Worm (Caenorhabditis elegans) whole organism, young adult: ENCODE measurements around the gene T06A10.106.
"Not testable (repeated sequence)": the region's sequence is repeated elsewhere in the genome, so short reads cannot be mapped to it uniquely, and the experiment has no call there.

ENCODE experiments used
- B0336.3 ChIP-seq: fragments of 200-800 bp; sonication (Bioruptor generic); IDR thresholded peaks from 2 replicates; pipeline ENCODE4 v1.3.6; 2022; ENCODE audit warnings: missing genetic modification characterization, missing compliant biosample characterization
- C06A6.2 ChIP-seq: fragments of 200-800 bp; sonication (Bioruptor generic); conservative IDR thresholded peaks from 2 replicates; pipeline ENCODE4 v1.3.6; 2022; ENCODE audit warnings: missing genetic modification characterization, missing compliant biosample characterization
- C17E4.6 ChIP-seq: fragments of 200-800 bp; sonication (Bioruptor generic); IDR thresholded peaks from 2 replicates; pipeline ENCODE4 v1.3.6; 2022; ENCODE audit warnings: missing genetic modification reagents, missing genetic modification characterization, missing compliant biosample characterization
- D2030.7 ChIP-seq: fragments of 200-800 bp; sonication (Bioruptor generic); IDR thresholded peaks from 2 replicates; pipeline ENCODE4 v1.3.6; 2022; ENCODE audit warnings: missing genetic modification reagents, missing genetic modification characterization, missing compliant biosample characterization
- F33H1.4 ChIP-seq: fragments of 200-800 bp; sonication (Bioruptor generic); IDR thresholded peaks from 2 replicates; pipeline ENCODE4 v1.3.6; 2022; ENCODE audit warnings: missing genetic modification reagents, missing genetic modification characterization, missing compliant biosample characterization
- K11D2.4 ChIP-seq: fragments of 200-800 bp; sonication (Bioruptor generic); IDR thresholded peaks from 2 replicates; pipeline ENCODE4 v1.3.6; 2022; ENCODE audit warnings: missing genetic modification reagents, missing genetic modification characterization, missing compliant biosample characterization
- K12H6.12 ChIP-seq: fragments of 200-800 bp; sonication (Bioruptor generic); optimal IDR thresholded peaks from 2 replicates; lab custom pipeline; 2018; ENCODE audit warnings: mild to moderate bottlenecking, missing genetic modification characterization, missing compliant biosample characterization
- Y53F4B.3 ChIP-seq: fragments of 200-800 bp; sonication (Bioruptor generic); IDR thresholded peaks from 2 replicates; pipeline ENCODE4 v1.3.6; 2022; ENCODE audit warnings: missing genetic modification reagents, missing genetic modification characterization, missing compliant biosample characterization
- Y53G8AR.9 ChIP-seq: fragments of 200-800 bp; sonication (Bioruptor generic); conservative IDR thresholded peaks from 2 replicates; pipeline ENCODE4 v1.3.6; 2022; ENCODE audit warnings: missing genetic modification reagents, missing genetic modification characterization, missing compliant biosample characterization
- Y95B8A.8 ChIP-seq: fragments of 200-800 bp; sonication (Bioruptor generic); IDR thresholded peaks from 2 replicates; pipeline ENCODE4 v1.3.6; 2022; ENCODE audit warnings: missing genetic modification reagents, missing genetic modification characterization, missing compliant biosample characterization
- aptf-2 ChIP-seq: fragments of 200-800 bp; sonication (Bioruptor generic); conservative IDR thresholded peaks from 2 replicates; pipeline ENCODE4 v1.3.6; 2022; ENCODE audit warnings: missing genetic modification reagents, missing genetic modification characterization, missing compliant biosample characterization
- attf-3 ChIP-seq: fragments of 200-800 bp; sonication (Bioruptor generic); conservative IDR thresholded peaks from 2 replicates; pipeline ENCODE4 v1.3.6; 2022; ENCODE audit warnings: missing genetic modification reagents, missing genetic modification characterization, missing compliant biosample characterization
- attf-6 ChIP-seq: fragments of 200-800 bp; sonication (Bioruptor generic); IDR thresholded peaks from 2 replicates; pipeline ENCODE4 v1.3.6; 2022; ENCODE audit warnings: missing genetic modification reagents, missing genetic modification characterization, missing compliant biosample characterization
- cebp-1 ChIP-seq, 2 experiments: fragments of 200-800 bp in 1 of 2; sonication (Bioruptor generic) in 1 of 2; sonication (generic microtip) in 1 of 2; IDR thresholded peaks in 1 of 2; optimal IDR thresholded peaks in 1 of 2; 2 replicates each; pipeline versions ENCODE4 v1.3.6 to Lab custom; 2017 to 2022; ENCODE audit warnings: missing compliant biosample characterization in 2 of 2, missing genetic modification characterization in 2 of 2, mild to moderate bottlenecking in 1 of 2, missing genetic modification reagents in 1 of 2, moderate library complexity in 1 of 2
- cebp-2 ChIP-seq: fragments of 200-800 bp; sonication (Bioruptor generic); IDR thresholded peaks from 2 replicates; pipeline ENCODE4 v1.3.6; 2022; ENCODE audit warnings: missing genetic modification characterization, missing compliant biosample characterization
- ceh-91 ChIP-seq: fragments of 200-800 bp; sonication (Bioruptor generic); IDR thresholded peaks from 2 replicates; pipeline ENCODE4 v1.3.6; 2022; ENCODE audit warnings: missing genetic modification reagents, missing genetic modification characterization, missing compliant biosample characterization
- dpl-1 ChIP-seq: fragments of 150-350 bp; optimal IDR thresholded peaks from 2 replicates; lab custom pipeline; 2014; ENCODE audit warnings: missing biosample characterization, missing genetic modification reagents, missing genetic modification characterization
- egl-44 ChIP-seq: fragments of 200-800 bp; sonication (Bioruptor generic); IDR thresholded peaks from 2 replicates; pipeline ENCODE4 v1.3.6; 2022; ENCODE audit warnings: missing genetic modification reagents, missing genetic modification characterization, missing compliant biosample characterization
- egrh-3 ChIP-seq: fragments of 200-800 bp; sonication (Bioruptor generic); IDR thresholded peaks from 2 replicates; pipeline ENCODE4 v1.3.6; 2022; ENCODE audit warnings: missing genetic modification reagents, missing genetic modification characterization, missing compliant biosample characterization
- ekl-4 ChIP-seq: fragments of 200-800 bp; sonication (Bioruptor generic); IDR thresholded peaks from 2 replicates; pipeline ENCODE4 v1.3.6; 2022; ENCODE audit warnings: missing genetic modification reagents, missing genetic modification characterization, missing compliant biosample characterization
- hmg-1.2 ChIP-seq: fragments of 200-800 bp; sonication (Bioruptor generic); IDR thresholded peaks from 2 replicates; pipeline ENCODE4 v1.3.6; 2022; ENCODE audit warnings: missing genetic modification reagents, missing genetic modification characterization, missing compliant biosample characterization
- hmg-20 ChIP-seq: fragments of 200-800 bp; sonication (Bioruptor generic); IDR thresholded peaks from 2 replicates; pipeline ENCODE4 v1.3.6; 2022; ENCODE audit warnings: missing genetic modification reagents, missing genetic modification characterization, missing compliant biosample characterization
- hsf-1 ChIP-seq: fragments of 200-800 bp; sonication (Bioruptor generic); IDR thresholded peaks from 2 replicates; pipeline ENCODE4 v1.3.6; 2022; ENCODE audit warnings: missing genetic modification reagents, missing genetic modification characterization, missing compliant biosample characterization
- lag-1 ChIP-seq: fragments of 200-800 bp; sonication (Bioruptor generic); IDR thresholded peaks from 2 replicates; pipeline ENCODE4 v1.3.6; 2022; ENCODE audit warnings: missing genetic modification reagents, missing genetic modification characterization, missing compliant biosample characterization
- let-607 ChIP-seq, 2 experiments: fragments of 200-800 bp in 1 of 2; sonication (Bioruptor generic) in 1 of 2; sonication (generic microtip) in 1 of 2; optimal IDR thresholded peaks; 2 replicates each; lab custom pipeline; 2016 to 2018; ENCODE audit warnings: mild to moderate bottlenecking in 2 of 2, missing compliant biosample characterization in 2 of 2, missing genetic modification characterization in 2 of 2, moderate library complexity in 2 of 2, missing genotype in 1 of 2
- lin-26 ChIP-seq: fragments of 200-800 bp; sonication (Bioruptor generic); IDR thresholded peaks from 2 replicates; pipeline ENCODE4 v1.3.6; 2022; ENCODE audit warnings: missing genetic modification reagents, missing genetic modification characterization, missing compliant biosample characterization
- lin-54 ChIP-seq: fragments of 200-800 bp; sonication (Bioruptor generic); optimal IDR thresholded peaks from 2 replicates; lab custom pipeline; 2018; ENCODE audit warnings: mild to moderate bottlenecking, missing genetic modification characterization, missing compliant biosample characterization
- lir-1 ChIP-seq: fragments of 200-800 bp; sonication (Bioruptor generic); conservative IDR thresholded peaks from 2 replicates; pipeline ENCODE4 v1.3.6; 2022; ENCODE audit warnings: missing genetic modification reagents, missing genetic modification characterization, missing compliant biosample characterization
- madf-6 ChIP-seq: fragments of 200-800 bp; sonication (Bioruptor generic); IDR thresholded peaks from 2 replicates; pipeline ENCODE4 v1.3.6; 2022; ENCODE audit warnings: missing genetic modification reagents, missing genetic modification characterization, missing compliant biosample characterization
- madf-8 ChIP-seq: fragments of 200-800 bp; sonication (Bioruptor generic); conservative IDR thresholded peaks from 2 replicates; pipeline ENCODE4 v1.3.6; 2022; ENCODE audit warnings: missing genetic modification reagents, missing genetic modification characterization, missing compliant biosample characterization
- nfyb-1 ChIP-seq: fragments of 200-800 bp; sonication (Bioruptor generic); IDR thresholded peaks from 2 replicates; pipeline ENCODE4 v1.3.6; 2022; ENCODE audit warnings: missing genetic modification reagents, missing genetic modification characterization, missing compliant biosample characterization
- nhr-80 ChIP-seq: sonication (generic microtip); optimal IDR thresholded peaks from 2 replicates; lab custom pipeline; 2016; ENCODE audit warnings: missing genetic modification characterization, missing compliant biosample characterization
- pbrm-1 ChIP-seq: fragments of 200-800 bp; sonication (Bioruptor generic); IDR thresholded peaks from 2 replicates; pipeline ENCODE4 v1.3.6; 2022; ENCODE audit warnings: missing genetic modification reagents, missing genetic modification characterization, missing compliant biosample characterization
- rpc-1 ChIP-seq, 2 experiments: fragments of 150-350 bp in 1 of 2; sonication (generic microtip) in 1 of 2; optimal IDR thresholded peaks; 2 replicates each; lab custom pipeline; 2014 to 2018; ENCODE audit warnings: missing biosample characterization in 1 of 2, missing genetic modification characterization in 1 of 2, missing genetic modification reagents in 1 of 2, missing genotype in 1 of 2
- snpc-4 ChIP-seq, 5 experiments: fragments of 150-350 bp in 1 of 5; sonication (generic microtip) in 4 of 5; optimal IDR thresholded peaks; 2 replicates each; lab custom pipeline; 2014 to 2018; ENCODE audit warnings: missing genetic modification characterization in 5 of 5, missing biosample characterization in 3 of 5, antibody characterized with exemption in 2 of 5, mild to moderate bottlenecking in 2 of 5, missing compliant biosample characterization in 2 of 5, missing genotype in 2 of 5, moderate library complexity in 2 of 5, missing genetic modification reagents in 1 of 5
- tbp1 ChIP-seq: fragments of 200-800 bp; sonication (Bioruptor generic); optimal IDR thresholded peaks from 2 replicates; lab custom pipeline; 2018; ENCODE audit warnings: mild to moderate bottlenecking, missing genetic modification characterization, missing compliant biosample characterization
- ztf-18 ChIP-seq: sonication (generic microtip); optimal IDR thresholded peaks from 2 replicates; lab custom pipeline; 2016; ENCODE audit warnings: missing genotype, mild to moderate bottlenecking, missing genetic modification characterization, missing compliant biosample characterization
- ztf-25 ChIP-seq: fragments of 200-800 bp; sonication (Bioruptor generic); IDR thresholded peaks from 2 replicates; pipeline ENCODE4 v1.3.6; 2022; ENCODE audit warnings: missing genetic modification reagents, missing genetic modification characterization, missing compliant biosample characterization
- ztf-28 ChIP-seq: fragments of 200-800 bp; sonication (Bioruptor generic); IDR thresholded peaks from 2 replicates; pipeline ENCODE4 v1.3.6; 2022; ENCODE audit warnings: missing genetic modification reagents, missing genetic modification characterization, missing compliant biosample characterization

T06A10.106 gene

DNA sequence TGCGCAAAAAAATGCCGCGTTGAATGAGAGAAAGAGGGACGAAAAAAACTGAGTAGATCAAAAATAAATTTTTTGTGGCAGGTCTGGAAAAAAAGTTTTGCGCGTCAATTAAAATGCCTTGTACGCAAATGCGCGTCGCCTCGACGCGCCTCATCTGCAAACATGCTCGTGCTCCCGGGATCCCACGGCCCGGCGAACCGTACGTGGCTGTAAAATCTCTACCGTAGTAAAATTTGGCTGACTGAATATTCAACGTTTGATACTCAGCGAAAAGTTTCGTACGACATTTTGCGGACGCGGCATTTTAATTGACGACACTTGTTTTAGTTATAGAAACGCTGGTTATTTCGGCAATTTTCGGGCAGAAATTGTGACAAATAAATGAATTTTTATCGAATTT is 23.4 kb downstream of the T06A10.106 start (continued):
- TF ChIP-seq K11D2.4 (GFP tag; lab: Robert Waterston, UW) (peak; percentile 97), lag-1 (GFP tag; lab: Robert Waterston, UW) (peak; percentile 89), snpc-4 (tag; optimal IDR thresholded peaks at IDR 0.05; lab: Kevin White, UChicago) (peak in 2 of 4 experiments; percentile 60 to 83), ztf-18 (peak; percentile 49), C06A6.2 (GFP tag; lab: Robert Waterston, UW) (peak; percentile 96), cebp-2 (GFP tag; lab: Robert Waterston, UW) (peak; percentile 98), ztf-25 (GFP tag; lab: Robert Waterston, UW) (peak; percentile 88), hmg-1.2 (GFP tag; lab: Robert Waterston, UW) (peak; percentile 99), cebp-1 (GFP tag; IDR thresholded peaks at IDR 0.05; lab: Robert Waterston, UW) (peak; percentile 93), cebp-1 (tag; optimal IDR thresholded peaks at IDR 0.05; lab: Kevin White, UChicago) (peak; percentile 80), dpl-1 (GFP tag; lab: Kevin White, UChicago) (peak; percentile 26), C17E4.6 (GFP tag; lab: Robert Waterston, UW) (peak; percentile 94), B0336.3 (GFP tag; lab: Robert Waterston, UW) (peak; percentile 76), hsf-1 (GFP tag; lab: Robert Waterston, UW) (peak; percentile 89), Y53G8AR.9 (peak; percentile 99), nfyb-1 (GFP tag; lab: Robert Waterston, UW) (peak; percentile 99), madf-8 (GFP tag; lab: Robert Waterston, UW) (peak; percentile 84), ceh-91 (GFP tag; lab: Robert Waterston, UW) (peak; percentile 94), pbrm-1 (GFP tag; lab: Robert Waterston, UW) (peak; percentile 98), Y53F4B.3 (GFP tag; lab: Robert Waterston, UW) (peak; percentile 74), aptf-2 (GFP tag; lab: Robert Waterston, UW) (peak; percentile 93), madf-6 (GFP tag; lab: Robert Waterston, UW) (peak; percentile 94), lin-54 (peak; percentile 71), egl-44 (GFP tag; lab: Robert Waterston, UW) (peak; percentile 95), nhr-80 (peak; percentile 28), let-607 (tag; optimal IDR thresholded peaks at IDR 0.05; lab: Kevin White, UChicago) (peak; percentile 52 to 74), ekl-4 (GFP tag; lab: Robert Waterston, UW) (peak; percentile 98), Y95B8A.8 (peak; percentile 98), F33H1.4 (GFP tag; lab: Robert Waterston, UW) (peak; percentile 89), attf-3 (GFP tag; lab: Robert Waterston, UW) (peak; percentile 85), ztf-28 (peak; percentile 94), lir-1 (GFP tag; lab: Robert Waterston, UW) (peak; percentile 92), D2030.7 (peak; percentile 93), hmg-20 (peak; percentile 90), egrh-3 (peak; percentile 82), K12H6.12 (tag; lab: Kevin White, UChicago) (peak; percentile 15)
- not testable (repeated sequence) for TF ChIP-seq snpc-4 (GFP tag; optimal IDR thresholded peaks at IDR 0.05; lab: Kevin White, UChicago)

DNA sequence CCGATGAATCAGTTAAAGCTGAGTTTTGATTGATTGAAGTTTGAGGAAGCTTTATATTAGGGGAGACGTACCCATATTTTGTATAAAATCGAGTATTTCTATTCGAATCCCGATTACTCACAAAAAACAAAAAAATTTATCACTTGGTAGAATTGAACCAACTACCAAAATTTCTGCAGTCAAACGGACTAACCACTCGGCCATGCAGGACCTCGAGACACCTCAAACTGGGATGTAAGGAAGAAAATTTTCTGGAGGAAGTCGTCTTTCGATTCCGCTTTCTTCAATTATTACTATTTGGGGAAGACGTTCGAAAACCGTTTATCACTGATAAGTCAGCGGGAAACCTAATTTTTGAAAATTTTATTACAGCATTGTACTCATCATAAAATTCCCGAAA is 25.2 kb downstream of the T06A10.106 start:
- not testable (repeated sequence) for TF ChIP-seq rpc-1 (optimal IDR thresholded peaks at IDR 0.05; lab: Kevin White, UChicago); snpc-4 (GFP tag; optimal IDR thresholded peaks at IDR 0.05; lab: Kevin White, UChicago)
- TF ChIP-seq rpc-1 (tag; optimal IDR thresholded peaks at IDR 0.05; lab: Kevin White, UChicago) (peak; percentile 47), hmg-1.2 (GFP tag; lab: Robert Waterston, UW) (peak; percentile 9; the same call in 1 of the 2 replicates), snpc-4 (tag; optimal IDR thresholded peaks at IDR 0.05; lab: Kevin White, UChicago) (peak in 1 of 4 experiments; percentile 61), tbp1 (GFP tag; lab: Kevin White, UChicago) (peak; percentile 81), attf-6 (GFP tag; lab: Robert Waterston, UW) (peak; percentile 87), lin-26 (GFP tag; lab: Robert Waterston, UW) (peak; percentile 65)
